Worm (Caenorhabditis elegans) whole organism, L4 larva: Measurements from ENCODE around the gene ZK470.2.

Source experiments
- D1046.2 ChIP-seq: fragments of 200-800 bp; sonication (Bioruptor generic); IDR thresholded peaks from 2 replicates; pipeline ENCODE4 v1.3.6; 2022; ENCODE audit warnings: missing genetic modification characterization, missing compliant biosample characterization
- F10B5.3 ChIP-seq: sonication (generic microtip); optimal IDR thresholded peaks from 2 replicates; lab custom pipeline; 2016; ENCODE audit warnings: mild to moderate bottlenecking, missing genetic modification characterization, missing compliant biosample characterization
- F37D6.2 ChIP-seq: sonication (generic microtip); optimal IDR thresholded peaks from 2 replicates; lab custom pipeline; 2016; ENCODE audit warnings: mild to moderate bottlenecking, missing genetic modification characterization, missing compliant biosample characterization
- F44E2.7 ChIP-seq: fragments of 200-800 bp; sonication (Bioruptor generic); IDR thresholded peaks from 2 replicates; pipeline ENCODE4 v2.1.2; 2022; ENCODE audit warnings: missing genetic modification characterization, missing compliant biosample characterization
- T26A8.4 ChIP-seq: fragments of 200-800 bp; sonication (Bioruptor generic); IDR thresholded peaks from 2 replicates; pipeline ENCODE4 v1.3.6; 2022; ENCODE audit warnings: missing genetic modification characterization, missing compliant biosample characterization
- Y48G9A.11 ChIP-seq: fragments of 200-800 bp; sonication (Bioruptor generic); IDR thresholded peaks from 2 replicates; pipeline ENCODE4 v1.3.6; 2022; ENCODE audit warnings: missing genetic modification reagents, missing genetic modification characterization, missing compliant biosample characterization
- Y75B8A.6 ChIP-seq: fragments of 200-800 bp; sonication (Bioruptor generic); IDR thresholded peaks from 2 replicates; pipeline ENCODE4 v1.3.6; 2022; ENCODE audit warnings: missing genetic modification reagents, missing genetic modification characterization, missing compliant biosample characterization
- ZK337.2 ChIP-seq: fragments of 200-800 bp; sonication (Bioruptor generic); IDR thresholded peaks from 2 replicates; pipeline ENCODE4 v1.3.6; 2022; ENCODE audit warnings: missing genetic modification reagents, missing genetic modification characterization, missing compliant biosample characterization
- aha-1 ChIP-seq: fragments of 150-350 bp; peaks from one replicate; lab custom pipeline; 2014; ENCODE audit warnings: missing biosample characterization, missing genetic modification characterization
- ceh-28 ChIP-seq: fragments of 150-350 bp; optimal IDR thresholded peaks from 2 replicates; lab custom pipeline; 2014; ENCODE audit warnings: missing biosample characterization, missing genetic modification reagents, missing genetic modification characterization
- ceh-32 ChIP-seq: sonication (generic microtip); optimal IDR thresholded peaks from 2 replicates; lab custom pipeline; 2016; ENCODE audit warnings: mild to moderate bottlenecking, missing genetic modification characterization, missing compliant biosample characterization; ENCODE audit not compliant: poor library complexity
- ceh-44 ChIP-seq: fragments of 200-800 bp; sonication (Bioruptor generic); IDR thresholded peaks from 2 replicates; pipeline ENCODE4 v1.3.6; 2022; ENCODE audit warnings: missing genetic modification reagents, missing genetic modification characterization, missing compliant biosample characterization
- ces-1 ChIP-seq: fragments of 150-350 bp; sonication (generic microtip); optimal IDR thresholded peaks from 4 replicates; lab custom pipeline; 2014; ENCODE audit warnings: missing biosample characterization, missing genetic modification reagents, missing genetic modification characterization
- ctbp-1 ChIP-seq: fragments of 200-800 bp; sonication (Bioruptor generic); IDR thresholded peaks from 2 replicates; pipeline ENCODE4 v1.3.6; 2022; ENCODE audit warnings: missing genetic modification reagents, missing genetic modification characterization, missing compliant biosample characterization
- dmd-6 ChIP-seq: fragments of 200-800 bp; sonication (Bioruptor generic); IDR thresholded peaks from 2 replicates; pipeline ENCODE4 v1.3.6; 2022; ENCODE audit warnings: missing genetic modification reagents, missing genetic modification characterization, missing compliant biosample characterization
- dmd-8 ChIP-seq: fragments of 200-800 bp; sonication (Bioruptor generic); IDR thresholded peaks from 2 replicates; pipeline ENCODE4 v1.3.6; 2022; ENCODE audit warnings: missing genetic modification characterization, missing compliant biosample characterization
- fkh-10 ChIP-seq: fragments of 150-350 bp; optimal IDR thresholded peaks from 2 replicates; lab custom pipeline; 2014; ENCODE audit warnings: missing biosample characterization, missing genetic modification reagents, missing genetic modification characterization
- hlh-11 ChIP-seq: fragments of 200-800 bp; sonication (Bioruptor generic); optimal IDR thresholded peaks from 2 replicates; lab custom pipeline; 2018; ENCODE audit warnings: mild to moderate bottlenecking, missing genetic modification characterization, missing compliant biosample characterization
- hmg-1.1 ChIP-seq: fragments of 200-800 bp; sonication (Bioruptor generic); IDR thresholded peaks from 2 replicates; pipeline ENCODE4 v1.3.6; 2022; ENCODE audit warnings: missing genetic modification reagents, missing genetic modification characterization, missing compliant biosample characterization
- jun-1 ChIP-seq: fragments of 150-350 bp; optimal IDR thresholded peaks from 2 replicates; lab custom pipeline; 2014; ENCODE audit warnings: missing biosample characterization, missing genetic modification reagents, missing genetic modification characterization
- lim-7 ChIP-seq: fragments of 200-800 bp; sonication (Bioruptor generic); IDR thresholded peaks from 2 replicates; pipeline ENCODE4 v1.3.6; 2022; ENCODE audit warnings: missing genetic modification characterization, missing compliant biosample characterization
- lin-13 ChIP-seq: fragments of 150-350 bp; optimal IDR thresholded peaks from 2 replicates; lab custom pipeline; 2014; ENCODE audit warnings: missing biosample characterization, missing genetic modification reagents, missing genetic modification characterization
- lin-29 ChIP-seq: fragments of 200-800 bp; sonication (Bioruptor generic); IDR thresholded peaks from 2 replicates; pipeline ENCODE4 v1.3.6; 2022; ENCODE audit warnings: missing genetic modification reagents, missing genetic modification characterization, missing compliant biosample characterization
- lsy-2 ChIP-seq, 2 experiments: fragments of 150-350 bp in 1 of 2; sonication (generic microtip) in 1 of 2; optimal IDR thresholded peaks; 2 replicates each; lab custom pipeline; 2014 to 2017; ENCODE audit warnings: missing biosample characterization in 2 of 2, missing genetic modification characterization in 2 of 2
- madf-5 ChIP-seq, 2 experiments: fragments of 200-800 bp; sonication (Bioruptor generic); IDR thresholded peaks; 2 replicates each; pipeline ENCODE4 v1.3.6; 2022; ENCODE audit warnings: missing compliant biosample characterization in 2 of 2, missing genetic modification characterization in 2 of 2
- mep-1 ChIP-seq: fragments of 150-350 bp; sonication (generic microtip); optimal IDR thresholded peaks from 3 replicates; lab custom pipeline; 2014; ENCODE audit warnings: missing biosample characterization, missing genetic modification characterization
- mes-2 ChIP-seq: sonication (generic microtip); optimal IDR thresholded peaks from 2 replicates; lab custom pipeline; 2016; ENCODE audit warnings: missing genotype, mild to moderate bottlenecking, missing genetic modification characterization, missing compliant biosample characterization; ENCODE audit not compliant: poor library complexity, severe bottlenecking
- nhr-10 ChIP-seq: fragments of 150-350 bp; optimal IDR thresholded peaks from 2 replicates; lab custom pipeline; 2014; ENCODE audit warnings: missing biosample characterization, missing genetic modification characterization
- nhr-102 ChIP-seq: sonication (generic microtip); optimal IDR thresholded peaks from 2 replicates; lab custom pipeline; 2016; ENCODE audit warnings: mild to moderate bottlenecking, missing genetic modification characterization, moderate library complexity, missing compliant biosample characterization
- nhr-11 ChIP-seq: fragments of 150-350 bp; optimal IDR thresholded peaks from 2 replicates; lab custom pipeline; 2014; ENCODE audit warnings: missing biosample characterization, missing genetic modification characterization
- nhr-25 ChIP-seq: sonication (generic microtip); optimal IDR thresholded peaks from 2 replicates; lab custom pipeline; 2017; ENCODE audit warnings: missing genetic modification characterization, mild to moderate bottlenecking, missing compliant biosample characterization, antibody characterized with exemption, moderate library complexity, borderline replicate concordance; ENCODE audit not compliant: insufficient read depth
- nhr-28 ChIP-seq: fragments of 150-350 bp; optimal IDR thresholded peaks from 2 replicates; lab custom pipeline; 2014; ENCODE audit warnings: missing biosample characterization, missing genetic modification characterization
- nhr-48 ChIP-seq: sonication (generic microtip); optimal IDR thresholded peaks from 2 replicates; lab custom pipeline; 2016; ENCODE audit warnings: mild to moderate bottlenecking, missing genetic modification characterization, missing compliant biosample characterization
- nhr-6 ChIP-seq: fragments of 150-350 bp; optimal IDR thresholded peaks from 2 replicates; lab custom pipeline; 2014; ENCODE audit warnings: missing biosample characterization, missing genetic modification characterization
- nhr-76 ChIP-seq: fragments of 150-350 bp; optimal IDR thresholded peaks from 2 replicates; lab custom pipeline; 2014; ENCODE audit warnings: missing biosample characterization, missing genetic modification characterization
- pqm-1 ChIP-seq: sonication (generic microtip); optimal IDR thresholded peaks from 2 replicates; lab custom pipeline; 2017; ENCODE audit warnings: missing biosample characterization, missing genetic modification characterization
- rbr-2 ChIP-seq: sonication (generic microtip); optimal IDR thresholded peaks from 2 replicates; lab custom pipeline; 2016; ENCODE audit warnings: missing genotype, missing genetic modification characterization, missing compliant biosample characterization
- saeg-2 ChIP-seq: fragments of 200-800 bp; sonication (Bioruptor generic); IDR thresholded peaks from 2 replicates; pipeline ENCODE4 v1.3.6; 2022; ENCODE audit warnings: missing genetic modification reagents, missing genetic modification characterization, missing compliant biosample characterization
- sdz-12 ChIP-seq: fragments of 200-800 bp; sonication (Bioruptor generic); optimal IDR thresholded peaks from 2 replicates; lab custom pipeline; 2018; ENCODE audit warnings: mild to moderate bottlenecking, missing genetic modification characterization, missing compliant biosample characterization
- set-16 ChIP-seq: fragments of 200-800 bp; sonication (Bioruptor generic); IDR thresholded peaks from 2 replicates; pipeline ENCODE4 v1.3.6; 2022; ENCODE audit warnings: missing genetic modification reagents, missing genetic modification characterization, missing compliant biosample characterization
- tag-97 ChIP-seq: fragments of 200-800 bp; sonication (Bioruptor generic); IDR thresholded peaks from 2 replicates; pipeline ENCODE4 v1.3.6; 2022; ENCODE audit warnings: missing genetic modification characterization, missing compliant biosample characterization
- zag-1 ChIP-seq: fragments of 150-350 bp; optimal IDR thresholded peaks from 2 replicates; lab custom pipeline; 2014; ENCODE audit warnings: missing biosample characterization, missing genetic modification characterization
- zfp-2 ChIP-seq: sonication (generic microtip); optimal IDR thresholded peaks from 2 replicates; lab custom pipeline; 2016; ENCODE audit warnings: mild to moderate bottlenecking, missing genetic modification characterization, missing compliant biosample characterization
- zfp-3 ChIP-seq: fragments of 200-800 bp; sonication (Bioruptor generic); conservative IDR thresholded peaks from 2 replicates; pipeline ENCODE4 v1.3.6; 2022; ENCODE audit warnings: missing genetic modification reagents, missing genetic modification characterization, missing compliant biosample characterization
- zip-2 ChIP-seq: fragments of 150-350 bp; optimal IDR thresholded peaks from 2 replicates; lab custom pipeline; 2014; ENCODE audit warnings: missing biosample characterization, missing genetic modification characterization
- ztf-7 ChIP-seq: fragments of 150-350 bp; optimal IDR thresholded peaks from 2 replicates; lab custom pipeline; 2014; ENCODE audit warnings: missing biosample characterization, missing genetic modification characterization

ZK470.2 gene

ce11 chrX:4143260-4144018 lies 8.5 kb downstream of the ZK470.2 start (continued):
- TF ChIP-seq set-16 (GFP tag; lab: Robert Waterston, UW) (no peak), ztf-7 (no peak), zag-1 (tag; lab: Kevin White, UChicago) (no peak), ctbp-1 (no peak), nhr-28 (tag; lab: Kevin White, UChicago) (no peak), lim-7 (GFP tag; lab: Robert Waterston, UW) (no peak), lin-13 (GFP tag; lab: Kevin White, UChicago) (no peak), nhr-48 (peak; percentile 40), nhr-11 (peak; percentile 8), zfp-3 (no peak), F10B5.3 (tag; lab: Kevin White, UChicago) (no peak), saeg-2 (GFP tag; lab: Robert Waterston, UW) (no peak), nhr-25 (tag; lab: Kevin White, UChicago) (no peak), zip-2 (no peak), dmd-8 (no peak), jun-1 (tag; lab: Kevin White, UChicago) (no peak), D1046.2 (no peak), mep-1 (tag; lab: Kevin White, UChicago) (no peak), sdz-12 (GFP tag; lab: Kevin White, UChicago) (no peak), lsy-2 (tag; optimal IDR thresholded peaks at IDR 0.05; lab: Kevin White, UChicago) (peak; percentile 21 to 35), lin-29 (GFP tag; lab: Robert Waterston, UW) (no peak; the same call in 1 of the 2 replicates), pqm-1 (no peak), nhr-102 (tag; lab: Kevin White, UChicago) (no peak), F37D6.2 (tag; lab: Kevin White, UChicago) (no peak), mes-2 (tag; lab: Kevin White, UChicago) (no peak), aha-1 (peak; percentile 98), nhr-10 (tag; lab: Kevin White, UChicago) (no peak), dmd-6 (GFP tag; lab: Robert Waterston, UW) (no peak), ceh-28 (tag; lab: Kevin White, UChicago) (no peak), hlh-11 (peak; percentile 56), Y75B8A.6 (no peak), madf-5 (GFP tag; IDR thresholded peaks at IDR 0.05; lab: Robert Waterston, UW) (no peak), ceh-32 (tag; lab: Kevin White, UChicago) (no peak), nhr-76 (tag; lab: Kevin White, UChicago) (no peak), fkh-10 (no peak), zfp-2 (no peak), rbr-2 (no peak), Y48G9A.11 (GFP tag; lab: Robert Waterston, UW) (no peak), nhr-6 (no peak), hmg-1.1 (GFP tag; lab: Robert Waterston, UW) (no peak), F44E2.7 (GFP tag; lab: Robert Waterston, UW) (no peak), T26A8.4 (no peak), ZK337.2 (no peak), ces-1 (GFP tag; lab: Kevin White, UChicago) (no peak), tag-97 (GFP tag; lab: Robert Waterston, UW) (no peak), ceh-44 (GFP tag; lab: Robert Waterston, UW) (no peak)
